Worm (Caenorhabditis elegans) whole organism, L4 larva: Measurements from ENCODE around the gene srz-66.

Source experiments
- ceh-82 ChIP-seq: sonication (generic microtip); optimal IDR thresholded peaks from 2 replicates; lab custom pipeline; 2017; ENCODE audit warnings: missing biosample characterization, missing genetic modification characterization
- hlh-30 ChIP-seq: sonication (generic microtip); optimal IDR thresholded peaks from 2 replicates; lab custom pipeline; 2017; ENCODE audit warnings: antibody characterized with exemption, mild to moderate bottlenecking, missing genetic modification characterization, missing compliant biosample characterization; ENCODE audit not compliant: insufficient read depth

DNA sequence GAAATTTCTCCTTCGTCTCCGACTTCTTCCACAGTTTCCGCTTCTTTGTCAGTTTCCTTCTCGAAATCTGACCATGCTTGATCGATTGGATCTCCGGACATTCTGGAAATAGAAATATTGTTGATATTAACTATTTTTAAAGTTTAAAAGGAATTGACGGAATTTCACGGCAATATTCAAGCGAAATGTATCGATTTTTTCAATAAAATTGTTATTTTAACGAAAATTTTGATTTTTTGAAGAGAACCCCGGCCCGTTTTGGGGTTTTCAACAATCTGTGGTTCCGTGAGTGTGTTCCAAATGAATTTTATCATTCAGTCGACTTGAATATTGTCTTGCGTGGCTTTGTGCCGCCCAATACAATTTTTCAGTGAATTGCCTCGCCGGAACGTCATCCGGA, 10.2 kb downstream of the srz-66 start, which contains the start of gene F40D4.13:
- TF ChIP-seq hlh-30 (no peak), ceh-82 (tag; lab: Kevin White, UChicago) (no peak)
